Fruit fly (Drosophila melanogaster) whole organism, embryonic: Measurements from ENCODE around the gene CG11263.

Experiments
- Aef1 ChIP-seq: fragments of 200-800 bp; sonication (Bioruptor generic); IDR thresholded peaks from 3 replicates; pipeline ENCODE4 v1.3.6; 2022; ENCODE audit warnings: missing biosample characterization, missing genetic modification characterization
- CG11247 ChIP-seq: fragments of 200-800 bp; sonication (Bioruptor generic); IDR thresholded peaks from 2 replicates; pipeline ENCODE4 v1.3.6; 2022; ENCODE audit warnings: missing biosample characterization, missing genetic modification characterization
- CG11560 ChIP-seq: fragments of 200-800 bp; sonication (Bioruptor generic); IDR thresholded peaks from 3 replicates; pipeline ENCODE4 v1.3.6; 2022; ENCODE audit warnings: missing biosample characterization, missing genetic modification characterization
- CG11695 ChIP-seq: fragments of 200-800 bp; sonication (Bioruptor generic); IDR thresholded peaks from 3 replicates; pipeline ENCODE4 v1.3.6; 2022; ENCODE audit warnings: missing biosample characterization, missing genetic modification characterization
- CG11696 ChIP-seq: fragments of 200-800 bp; sonication (Bioruptor generic); IDR thresholded peaks from 2 replicates; pipeline ENCODE4 v1.3.6; 2022; ENCODE audit warnings: missing biosample characterization, missing genetic modification characterization
- CG12104 ChIP-seq: fragments of 200-800 bp; sonication (Bioruptor generic); optimal IDR thresholded peaks from 3 replicates; lab custom pipeline; 2016; ENCODE audit warnings: missing biosample characterization, missing genetic modification characterization
- CG1233 ChIP-seq: fragments of 200-800 bp; sonication (Bioruptor generic); optimal IDR thresholded peaks from 4 replicates; lab custom pipeline; 2018; ENCODE audit warnings: missing biosample characterization, mild to moderate bottlenecking, missing genetic modification characterization
- CG12659 ChIP-seq: fragments of 200-800 bp; sonication (Bioruptor generic); optimal IDR thresholded peaks from 3 replicates; lab custom pipeline; 2017; ENCODE audit warnings: mild to moderate bottlenecking, missing biosample characterization, missing genetic modification reagents, missing genetic modification characterization
- CG13424 ChIP-seq: fragments of 200-800 bp; sonication (Bioruptor generic); optimal IDR thresholded peaks from 2 replicates; lab custom pipeline; 2019; ENCODE audit warnings: missing biosample characterization, mild to moderate bottlenecking, missing genetic modification characterization, moderate library complexity
- CG14710 ChIP-seq: fragments of 200-800 bp; sonication (Bioruptor generic); optimal IDR thresholded peaks from 3 replicates; lab custom pipeline; 2019; ENCODE audit warnings: missing biosample characterization, mild to moderate bottlenecking, missing genetic modification characterization, moderate library complexity
- CG17802 ChIP-seq: fragments of 200-800 bp; sonication (Bioruptor generic); optimal IDR thresholded peaks from 2 replicates; lab custom pipeline; 2018; ENCODE audit warnings: missing biosample characterization, mild to moderate bottlenecking, missing genetic modification characterization, moderate library complexity
- CG18011 ChIP-seq: fragments of 200-800 bp; sonication (Bioruptor generic); optimal IDR thresholded peaks from 2 replicates; lab custom pipeline; 2017; ENCODE audit warnings: missing biosample characterization, missing genetic modification characterization, mild to moderate bottlenecking, moderate library complexity, missing genotype
- CG1832 ChIP-seq: fragments of 200-800 bp; sonication (Bioruptor generic); optimal IDR thresholded peaks from 2 replicates; lab custom pipeline; 2017; ENCODE audit warnings: missing biosample characterization, mild to moderate bottlenecking, missing genetic modification characterization, inconsistent platforms
- CG2712 ChIP-seq: fragments of 200-800 bp; optimal IDR thresholded peaks from 3 replicates; lab custom pipeline; 2019; ENCODE audit warnings: missing biosample characterization, mild to moderate bottlenecking, missing genetic modification characterization, moderate library complexity
- CG3995 ChIP-seq: fragments of 200-800 bp; sonication (Bioruptor generic); optimal IDR thresholded peaks from 3 replicates; lab custom pipeline; 2016; ENCODE audit warnings: missing biosample characterization, missing genetic modification characterization
- CG4360 ChIP-seq: fragments of 200-800 bp; sonication (Bioruptor generic); IDR thresholded peaks from 2 replicates; pipeline ENCODE4 v1.3.6; 2022; ENCODE audit warnings: missing biosample characterization, missing genetic modification characterization
- CG4730 ChIP-seq: fragments of 200-800 bp; sonication (Bioruptor generic); IDR thresholded peaks from 2 replicates; pipeline ENCODE4 v1.3.6; 2022; ENCODE audit warnings: missing biosample characterization, missing genetic modification characterization
- CG6683 ChIP-seq: fragments of 200-800 bp; sonication (Bioruptor generic); optimal IDR thresholded peaks from 2 replicates; lab custom pipeline; 2017; ENCODE audit warnings: missing biosample characterization, mild to moderate bottlenecking, missing genetic modification characterization, missing genetic modification reagents
- CG6813 ChIP-seq: fragments of 200-800 bp; sonication (Bioruptor generic); optimal IDR thresholded peaks from 2 replicates; lab custom pipeline; 2017; ENCODE audit warnings: missing biosample characterization, missing genetic modification characterization, mild to moderate bottlenecking, moderate library complexity, missing genetic modification reagents
- CG6854 ChIP-seq: fragments of 200-800 bp; sonication (Bioruptor generic); optimal IDR thresholded peaks from 3 replicates; lab custom pipeline; 2017; ENCODE audit warnings: missing biosample characterization, mild to moderate bottlenecking, missing genetic modification characterization
- CG7357 ChIP-seq: fragments of 200-800 bp; sonication (Bioruptor generic); IDR thresholded peaks from 3 replicates; pipeline ENCODE4 v1.3.6; 2022; ENCODE audit warnings: missing biosample characterization, missing genetic modification characterization
- CG7786 ChIP-seq: fragments of 200-800 bp; sonication (Bioruptor generic); optimal IDR thresholded peaks from 2 replicates; lab custom pipeline; 2016; ENCODE audit warnings: missing biosample characterization, missing genetic modification characterization
- CoRest ChIP-seq: fragments of 200-800 bp; sonication (Bioruptor generic); optimal IDR thresholded peaks from 3 replicates; lab custom pipeline; 2018; ENCODE audit warnings: missing biosample characterization, mild to moderate bottlenecking, missing genetic modification characterization, moderate library complexity
- ERR ChIP-seq: fragments of 200-800 bp; sonication (Bioruptor generic); optimal IDR thresholded peaks from 2 replicates; lab custom pipeline; 2016; ENCODE audit warnings: missing biosample characterization, missing genetic modification characterization
- HLH54F ChIP-seq: fragments of 200-800 bp; sonication (Bioruptor generic); optimal IDR thresholded peaks from 3 replicates; lab custom pipeline; 2016; ENCODE audit warnings: missing biosample characterization, missing genetic modification characterization
- Hmx ChIP-seq: fragments of 200-800 bp; sonication (Bioruptor generic); optimal IDR thresholded peaks from 2 replicates; lab custom pipeline; 2016; ENCODE audit warnings: missing biosample characterization, missing genetic modification characterization
- Hr51 ChIP-seq, 2 experiments: fragments of 200-800 bp; sonication (Bioruptor generic); optimal IDR thresholded peaks; 2 replicates in 1 of 2; 3 replicates in 1 of 2; lab custom pipeline; 2016 to 2018; ENCODE audit warnings: missing biosample characterization in 2 of 2, missing genetic modification characterization in 2 of 2, mild to moderate bottlenecking in 1 of 2, moderate library complexity in 1 of 2
- Sox102F ChIP-seq: fragments of 200-800 bp; sonication (Bioruptor generic); optimal IDR thresholded peaks from 2 replicates; lab custom pipeline; 2018; ENCODE audit warnings: missing biosample characterization, mild to moderate bottlenecking, missing genetic modification characterization, moderate library complexity
- Usf ChIP-seq: fragments of 200-800 bp; sonication (Bioruptor generic); optimal IDR thresholded peaks from 2 replicates; lab custom pipeline; 2017; ENCODE audit warnings: missing genotype, missing biosample characterization, missing genetic modification characterization
- YL-1 ChIP-seq: fragments of 200-800 bp; sonication (Bioruptor generic); optimal IDR thresholded peaks from 3 replicates; lab custom pipeline; 2017; ENCODE audit warnings: missing biosample characterization, mild to moderate bottlenecking, missing genetic modification characterization
- ab ChIP-seq: fragments of 200-800 bp; sonication (Bioruptor generic); optimal IDR thresholded peaks from 2 replicates; lab custom pipeline; 2016; ENCODE audit warnings: missing biosample characterization, missing genetic modification characterization
- bowl ChIP-seq: fragments of 200-800 bp; sonication (Bioruptor generic); IDR thresholded peaks from 2 replicates; pipeline ENCODE4 v1.3.6; 2022; ENCODE audit warnings: missing biosample characterization, missing genetic modification characterization
- chinmo ChIP-seq: fragments of 200-800 bp; sonication (Bioruptor generic); IDR thresholded peaks from 4 replicates; pipeline ENCODE4 v1.3.6; 2022; ENCODE audit warnings: missing biosample characterization, missing genetic modification characterization; ENCODE audit not compliant: partially characterized antibody
- chn ChIP-seq: fragments of 200-800 bp; sonication (Bioruptor generic); optimal IDR thresholded peaks from 2 replicates; lab custom pipeline; 2016; ENCODE audit warnings: missing biosample characterization, missing genetic modification characterization
- corto ChIP-seq: fragments of 200-800 bp; sonication (Bioruptor generic); optimal IDR thresholded peaks from 2 replicates; lab custom pipeline; 2016; ENCODE audit warnings: missing biosample characterization, mild to moderate bottlenecking, missing genetic modification characterization, moderate library complexity
- dmrt11E ChIP-seq: fragments of 200-800 bp; sonication (Bioruptor generic); optimal IDR thresholded peaks from 3 replicates; lab custom pipeline; 2018; ENCODE audit warnings: missing biosample characterization, mild to moderate bottlenecking, missing genetic modification characterization, moderate library complexity
- eyg ChIP-seq: fragments of 200-800 bp; sonication (Bioruptor generic); optimal IDR thresholded peaks from 3 replicates; lab custom pipeline; 2016; ENCODE audit warnings: missing biosample characterization, missing genetic modification characterization
- gce ChIP-seq: fragments of 200-800 bp; sonication (Bioruptor generic); IDR thresholded peaks from 3 replicates; pipeline ENCODE4 v1.3.6; 2022; ENCODE audit warnings: missing biosample characterization, missing genetic modification characterization
- gcm ChIP-seq: fragments of 200-800 bp; sonication (Bioruptor generic); optimal IDR thresholded peaks from 2 replicates; lab custom pipeline; 2019; ENCODE audit warnings: missing biosample characterization, mild to moderate bottlenecking, missing genetic modification characterization, moderate library complexity
- mirr ChIP-seq: fragments of 200-800 bp; sonication (Bioruptor generic); optimal IDR thresholded peaks from 3 replicates; lab custom pipeline; 2018; ENCODE audit warnings: missing biosample characterization, mild to moderate bottlenecking, missing genetic modification characterization
- odd ChIP-seq: fragments of 200-800 bp; sonication (Bioruptor generic); optimal IDR thresholded peaks from 2 replicates; lab custom pipeline; 2017; ENCODE audit warnings: missing biosample characterization, mild to moderate bottlenecking, missing genetic modification characterization
- phol ChIP-seq: fragments of 200-800 bp; sonication (Bioruptor generic); optimal IDR thresholded peaks from 3 replicates; lab custom pipeline; 2018; ENCODE audit warnings: missing biosample characterization, mild to moderate bottlenecking, missing genetic modification characterization, moderate library complexity
- pzg ChIP-seq: fragments of 200-800 bp; sonication (Bioruptor generic); optimal IDR thresholded peaks from 3 replicates; lab custom pipeline; 2018; ENCODE audit warnings: missing biosample characterization, mild to moderate bottlenecking, missing genetic modification characterization, moderate library complexity
- so ChIP-seq: fragments of 200-800 bp; sonication (Bioruptor generic); IDR thresholded peaks from 3 replicates; pipeline ENCODE4 v1.3.6; 2022; ENCODE audit warnings: missing biosample characterization, missing genetic modification characterization
- stwl ChIP-seq: fragments of 200-800 bp; sonication (Bioruptor generic); optimal IDR thresholded peaks from 3 replicates; lab custom pipeline; 2018; ENCODE audit warnings: missing biosample characterization, mild to moderate bottlenecking, missing genetic modification characterization, moderate library complexity
- tll ChIP-seq, 2 experiments: fragments of 200-800 bp in 1 of 2; fragments of >200 bp in 1 of 2; sonication (Bioruptor generic) in 1 of 2; optimal IDR thresholded peaks; 2 replicates each; lab custom pipeline; 2017 to 2019; ENCODE audit warnings: missing biosample characterization in 2 of 2, missing genetic modification characterization in 2 of 2, mild to moderate bottlenecking in 1 of 2, moderate library complexity in 1 of 2
- ttk ChIP-seq: fragments of 200-800 bp; sonication (Bioruptor generic); IDR thresholded peaks from 2 replicates; pipeline ENCODE4 v2.1.2; 2022; ENCODE audit warnings: missing biosample characterization, missing genetic modification characterization
- tx ChIP-seq: fragments of 200-800 bp; sonication (Bioruptor generic); optimal IDR thresholded peaks from 2 replicates; lab custom pipeline; 2016; ENCODE audit warnings: missing biosample characterization, missing genetic modification characterization
- vfl ChIP-seq: fragments of 200-800 bp; sonication (Bioruptor generic); optimal IDR thresholded peaks from 2 replicates; lab custom pipeline; 2016; ENCODE audit warnings: missing biosample characterization, missing genetic modification characterization
- zfh2 ChIP-seq: fragments of 200-800 bp; sonication (Bioruptor generic); optimal IDR thresholded peaks from 2 replicates; lab custom pipeline; 2016; ENCODE audit warnings: missing biosample characterization, missing genetic modification characterization

Gene CG11263

DNA sequence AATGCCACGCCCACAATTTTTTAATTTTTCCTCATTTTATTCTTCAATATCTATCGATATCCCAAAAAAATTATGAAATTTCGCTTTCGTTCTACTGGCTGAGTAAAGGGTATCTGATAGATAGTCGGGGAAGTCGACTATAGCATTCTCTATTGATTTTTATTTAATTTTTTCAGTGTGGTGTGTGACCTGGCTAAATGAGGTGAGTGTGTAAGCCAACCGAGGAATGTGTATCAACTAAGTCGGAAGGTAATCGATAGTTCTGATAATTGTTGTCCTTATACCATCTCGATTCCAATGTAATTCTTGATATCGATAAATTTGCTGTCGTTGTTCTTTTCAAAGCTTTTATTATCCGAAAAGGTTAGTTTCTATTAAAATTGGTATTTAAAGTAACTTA, at the start of gene CG11263:
Gene CG11263, plus strand, starts transcription at position 328 of the 400 bp plus-strand sequence.
- TF ChIP-seq CG3995 (GFP tag; lab: Kevin White, UChicago), result no peak
- TF ChIP-seq phol (tag; lab: Kevin White, UChicago), result peak; percentile 56
- TF ChIP-seq ttk (GFP tag; lab: Robert Waterston, UW), result no peak
- TF ChIP-seq chn (GFP tag; lab: Kevin White, UChicago), result peak; percentile 53
- TF ChIP-seq eyg, result peak; percentile 22
- TF ChIP-seq CG18011 (GFP tag; lab: Kevin White, UChicago), result no peak
- TF ChIP-seq ab (GFP tag; lab: Kevin White, UChicago), result no peak
- TF ChIP-seq CG11696 (GFP tag; lab: Robert Waterston, UW), result no peak
- TF ChIP-seq bowl (GFP tag; lab: Robert Waterston, UW), result no peak
- peak; percentile 57 for TF ChIP-seq zfh2 (GFP tag; lab: Kevin White, UChicago)
- TF ChIP-seq CG13424 (tag; lab: Kevin White, UChicago), result no peak
- peak; percentile 64 for TF ChIP-seq HLH54F (GFP tag; lab: Kevin White, UChicago)
- peak; percentile 1 for TF ChIP-seq CG6683 (GFP tag; lab: Kevin White, UChicago)
- TF ChIP-seq Hr51 (GFP tag; optimal IDR thresholded peaks at IDR 0.05; lab: Kevin White, UChicago), result peak in 1 of 2 experiments; percentile 42
- TF ChIP-seq CG2712 (tag; lab: Kevin White, UChicago), result peak; percentile 47
- TF ChIP-seq corto (GFP tag; lab: Kevin White, UChicago), result no peak
- no peak for TF ChIP-seq CG17802 (tag; lab: Kevin White, UChicago)
- no peak for TF ChIP-seq CG6813 (GFP tag; lab: Kevin White, UChicago)
- no peak for TF ChIP-seq Usf
- TF ChIP-seq gce (GFP tag; lab: Robert Waterston, UW), result no peak
- peak; percentile 29; the same call in 1 of the 3 replicates for TF ChIP-seq Aef1 (GFP tag; lab: Robert Waterston, UW)
- no peak for TF ChIP-seq CG6854
- peak; percentile 1 for TF ChIP-seq dmrt11E (tag; lab: Kevin White, UChicago)
- no peak for TF ChIP-seq ERR (GFP tag; lab: Kevin White, UChicago)
- TF ChIP-seq vfl, result peak; percentile 21
- peak; percentile 84 for TF ChIP-seq pzg
- TF ChIP-seq tx (GFP tag; lab: Kevin White, UChicago), result peak; percentile 56
- no peak for TF ChIP-seq mirr (GFP tag; lab: Kevin White, UChicago)
- no peak for TF ChIP-seq tll (GFP tag; optimal IDR thresholded peaks at IDR 0.05; lab: Kevin White, UChicago)
- no peak for TF ChIP-seq CG14710
- TF ChIP-seq CG11247 (GFP tag; lab: Robert Waterston, UW), result 0 out of 2 replicates have a peak, but pooled peaks have one; percentile 37
- peak; percentile 66 for TF ChIP-seq CG7786 (GFP tag; lab: Kevin White, UChicago)
- no peak for TF ChIP-seq CG12104 (GFP tag; lab: Kevin White, UChicago)
- TF ChIP-seq CG4360 (GFP tag; lab: Robert Waterston, UW), result no peak
- no peak for TF ChIP-seq YL-1
- no peak for TF ChIP-seq so (GFP tag; lab: Robert Waterston, UW)
- no peak for TF ChIP-seq gcm (GFP tag; lab: Kevin White, UChicago)
- TF ChIP-seq CG12659 (GFP tag; lab: Kevin White, UChicago), result peak; percentile 43
- no peak for TF ChIP-seq CG7357
- TF ChIP-seq odd (GFP tag; lab: Kevin White, UChicago), result no peak
- TF ChIP-seq CG1832 (GFP tag; lab: Kevin White, UChicago), result no peak
- TF ChIP-seq CG11560 (tag; lab: Robert Waterston, UW), result no peak; the same call in 2 of the 3 replicates
- peak; percentile 61 for TF ChIP-seq CoRest (tag; lab: Kevin White, UChicago)
- no peak for TF ChIP-seq CG4730 (GFP tag; lab: Robert Waterston, UW)
- no peak for TF ChIP-seq Hmx
- TF ChIP-seq stwl (tag; lab: Kevin White, UChicago), result peak; percentile 97
- peak; percentile 46 for TF ChIP-seq Sox102F (GFP tag; lab: Kevin White, UChicago)
- TF ChIP-seq CG1233 (GFP tag; lab: Kevin White, UChicago), result no peak
- TF ChIP-seq chinmo (GFP tag; lab: Robert Waterston, UW), result peak; percentile 77; the same call in 2 of the 4 replicates
- peak; percentile 26; the same call in 1 of the 3 replicates for TF ChIP-seq CG11695 (GFP tag; lab: Robert Waterston, UW)
